Fruit fly (Drosophila melanogaster) whole organism, pupa: Measurements from ENCODE around the gene Pex11c.
A peak's percentile ranks its signal among the peaks of the same experiment; 100 is the strongest.

Experiments used
- CG13204 ChIP-seq: fragments of 200-800 bp; sonication (Bioruptor generic); optimal IDR thresholded peaks from 2 replicates; lab custom pipeline; 2018; ENCODE audit warnings: missing biosample characterization, mild to moderate bottlenecking, missing genetic modification characterization, moderate library complexity
- CG15710 ChIP-seq: fragments of 200-800 bp; sonication (Bioruptor generic); optimal IDR thresholded peaks from 2 replicates; lab custom pipeline; 2018; ENCODE audit warnings: missing biosample characterization, mild to moderate bottlenecking, missing genetic modification characterization, moderate library complexity
- CG4496 ChIP-seq: fragments of 200-800 bp; sonication (Bioruptor generic); IDR thresholded peaks from 3 replicates; pipeline ENCODE4 v1.3.6; 2022; ENCODE audit warnings: missing biosample characterization, missing genetic modification characterization
- CG8301 ChIP-seq: fragments of 200-800 bp; sonication (Bioruptor generic); optimal IDR thresholded peaks from 2 replicates; lab custom pipeline; 2018; ENCODE audit warnings: missing biosample characterization, mild to moderate bottlenecking, missing genetic modification characterization
- D1 ChIP-seq: fragments of 200-800 bp; sonication (Bioruptor generic); optimal IDR thresholded peaks from 2 replicates; lab custom pipeline; 2018; ENCODE audit warnings: missing biosample characterization, mild to moderate bottlenecking, missing genetic modification characterization, moderate library complexity
- EcR ChIP-seq: fragments of 200-800 bp; sonication (Bioruptor generic); optimal IDR thresholded peaks from 3 replicates; lab custom pipeline; 2019; ENCODE audit warnings: missing biosample characterization, missing genetic modification characterization, mild to moderate bottlenecking, moderate library complexity, missing genetic modification reagents
- Pif1A ChIP-seq: fragments of 200-800 bp; sonication (Bioruptor generic); optimal IDR thresholded peaks from 3 replicates; lab custom pipeline; 2016; ENCODE audit warnings: missing biosample characterization, missing genetic modification characterization
- Pif1B ChIP-seq: fragments of 200-800 bp; sonication (Bioruptor generic); optimal IDR thresholded peaks from 3 replicates; lab custom pipeline; 2016; ENCODE audit warnings: missing biosample characterization, missing genetic modification characterization
- Snoo ChIP-seq: fragments of 200-800 bp; sonication (Bioruptor generic); optimal IDR thresholded peaks from 3 replicates; lab custom pipeline; 2017; ENCODE audit warnings: missing biosample characterization, mild to moderate bottlenecking, missing genetic modification characterization, inconsistent platforms
- fd96Ca ChIP-seq: fragments of 200-800 bp; sonication (Bioruptor generic); IDR thresholded peaks from 3 replicates; pipeline ENCODE4 v1.3.6; 2022; ENCODE audit warnings: missing biosample characterization, missing genetic modification characterization
- gl ChIP-seq: fragments of 200-800 bp; sonication (Bioruptor generic); optimal IDR thresholded peaks from 2 replicates; lab custom pipeline; 2018; ENCODE audit warnings: missing biosample characterization, mild to moderate bottlenecking, missing genetic modification characterization
- rn ChIP-seq: fragments of 200-800 bp; sonication (Bioruptor generic); IDR thresholded peaks from 2 replicates; pipeline ENCODE4 v1.3.6; 2022; ENCODE audit warnings: missing biosample characterization, missing genetic modification characterization

DNA sequence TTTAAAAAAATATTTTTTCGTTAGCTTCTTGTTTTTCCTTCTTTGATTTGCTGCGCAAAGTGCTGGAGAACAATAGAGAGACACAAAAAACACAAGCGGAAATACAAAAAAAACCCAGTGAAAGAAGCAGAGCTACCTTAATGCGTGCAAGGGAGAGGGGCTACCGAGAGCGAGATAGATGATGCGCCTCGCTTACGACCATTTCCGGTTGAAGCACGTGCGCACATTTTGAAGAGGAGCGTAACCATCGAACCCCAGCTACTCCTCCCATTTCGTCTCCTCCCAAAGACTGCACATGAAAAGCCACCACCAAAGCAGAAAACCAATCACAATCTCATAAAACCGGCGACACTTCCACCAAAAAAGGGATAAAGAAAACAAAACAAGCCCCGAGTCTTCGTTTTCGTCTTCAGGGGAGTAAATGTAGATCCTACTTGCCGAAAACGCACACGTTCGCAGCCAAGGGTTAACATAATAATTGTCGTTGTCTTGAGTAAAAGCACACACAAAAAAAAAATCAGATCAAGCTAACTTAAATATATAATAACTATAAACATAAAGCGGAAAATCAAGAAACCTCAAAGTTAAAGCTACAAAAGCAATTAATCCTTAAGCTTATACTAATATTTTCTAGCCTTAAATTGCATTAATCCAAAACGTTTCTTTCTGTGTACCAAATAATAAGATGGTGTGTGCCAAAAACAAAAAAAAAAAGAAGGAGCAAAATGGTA is 39.1 kb downstream of the Pex11c start:
- TF ChIP-seq CG8301 (tag; lab: Kevin White, UChicago) (no peak), Pif1A (GFP tag; lab: Kevin White, UChicago) (no peak), gl (tag; lab: Kevin White, UChicago) (no peak), CG4496 (no peak), Snoo (tag; lab: Kevin White, UChicago) (peak; percentile 28), D1 (tag; lab: Kevin White, UChicago) (no peak), Pif1B (GFP tag; lab: Kevin White, UChicago) (no peak), CG15710 (peak; percentile 6), EcR (GFP tag; lab: Kevin White, UChicago) (no peak), fd96Ca (GFP tag; lab: Robert Waterston, UW) (no peak), CG13204 (GFP tag; lab: Kevin White, UChicago) (no peak), rn (no peak)
